Worm (Caenorhabditis elegans): ENCODE measurements around the gene VW02B12L.2.

VW02B12L.2 gene

ce11 chrII:11473525-11474181, 33.5 kb upstream of the VW02B12L.2 start, which contains the start of the genes metl-1 and W02B12.11 (continued):
- TF ChIP-seq F49E8.2 (tag; optimal IDR thresholded peaks at IDR 0.05; ENCODE audit: insufficient read depth) (peak; percentile 12), ztf-18 (tag; optimal IDR thresholded peaks at IDR 0.05) (peak; percentile 99), nhr-80 (tag; optimal IDR thresholded peaks at IDR 0.05) (peak; percentile 55), attf-3 (GFP tag; conservative IDR thresholded peaks at IDR 0.05) (peak; percentile 69), ZK185.1 (tag; optimal IDR thresholded peaks at IDR 0.05; ENCODE audit: poor library complexity, severe bottlenecking) (peak; percentile 69), Y56A3A.18 (GFP tag; IDR thresholded peaks at IDR 0.05) (peak; percentile 72; the same call in 1 of the 2 replicates), hmg-20 (GFP tag; IDR thresholded peaks at IDR 0.05) (peak; percentile 80), C06A6.2 (GFP tag; conservative IDR thresholded peaks at IDR 0.05) (peak; percentile 69), K12H6.12 (tag; optimal IDR thresholded peaks at IDR 0.05) (peak; percentile 23), unc-130 (GFP tag; optimal IDR thresholded peaks at IDR 0.05) (peak; percentile 8), madf-10 (tag; optimal IDR thresholded peaks at IDR 0.05) (peak; percentile 50), aptf-3 (GFP tag; IDR thresholded peaks at IDR 0.05) (no peak), mxl-1 (tag; optimal IDR thresholded peaks at IDR 0.05) (no peak), ceh-91 (GFP tag; IDR thresholded peaks at IDR 0.05) (peak; percentile 35; the same call in 1 of the 2 replicates), ceh-100 (GFP tag; IDR thresholded peaks at IDR 0.05) (peak; percentile 76), snpc-3.4 (tag; optimal IDR thresholded peaks at IDR 0.05) (peak; percentile 41), lin-26 (GFP tag; IDR thresholded peaks at IDR 0.05) (peak; percentile 59; the same call in 1 of the 2 replicates), lin-35 (GFP tag; optimal IDR thresholded peaks at IDR 0.05) (peak in 2 of 3 experiments; percentile 53 to 82), tbx-9 (tag; optimal IDR thresholded peaks at IDR 0.05; ENCODE audit: borderline replicate concordance) (no peak), F22D6.2 (tag; optimal IDR thresholded peaks at IDR 0.05) (peak; percentile 43), nhr-27 (tag; optimal IDR thresholded peaks at IDR 0.05) (no peak), zfh-2 (GFP tag; conservative IDR thresholded peaks at IDR 0.05) (peak; percentile 69; the same call in 1 of the 2 replicates), lin-40 (tag; optimal IDR thresholded peaks at IDR 0.05) (peak; percentile 88), ekl-4 (GFP tag; IDR thresholded peaks at IDR 0.05) (peak; percentile 92), egl-18 (GFP tag; IDR thresholded peaks at IDR 0.05) (0 out of 2 replicates have a peak, but pooled peaks have one; percentile 38), Y53G8AR.9 (GFP tag; conservative IDR thresholded peaks at IDR 0.05) (peak; percentile 93), F33H1.4 (GFP tag; IDR thresholded peaks at IDR 0.05) (peak; percentile 75), nfyb-1 (GFP tag; IDR thresholded peaks at IDR 0.05) (peak; percentile 87), C17E4.6 (GFP tag; IDR thresholded peaks at IDR 0.05) (peak; percentile 67; the same call in 1 of the 2 replicates), let-607 (tag; optimal IDR thresholded peaks at IDR 0.05) (peak in 1 of 2 experiments; percentile 57), ama-1 (optimal IDR thresholded peaks at IDR 0.05) (no peak), ama-1 (GFP tag; optimal IDR thresholded peaks at IDR 0.05) (no peak)

ce11 chrII:11472542-11472941, 32.4 kb upstream of the VW02B12L.2 start:
- TF ChIP-seq Y53F4B.3 (GFP tag; IDR thresholded peaks at IDR 0.05) (no peak), ceh-58 (GFP tag; IDR thresholded peaks at IDR 0.05) (no peak), repo-1 (tag; optimal IDR thresholded peaks at IDR 0.05) (no peak), xnd-1 (tag; optimal IDR thresholded peaks at IDR 0.05) (no peak), lin-40 (tag; optimal IDR thresholded peaks at IDR 0.05) (peak; percentile 21), F10E7.11 (tag; optimal IDR thresholded peaks at IDR 0.05) (no peak), F39B2.1 (GFP tag; IDR thresholded peaks at IDR 0.05) (no peak), snpc-4 (GFP tag; optimal IDR thresholded peaks at IDR 0.05) (no peak), snpc-4 (tag; optimal IDR thresholded peaks at IDR 0.05) (peak in 2 of 4 experiments; percentile 43 to 50), egl-18 (GFP tag; IDR thresholded peaks at IDR 0.05) (no peak), cebp-1 (GFP tag; IDR thresholded peaks at IDR 0.05) (peak; percentile 58; the same call in 1 of the 2 replicates), cebp-1 (tag; optimal IDR thresholded peaks at IDR 0.05) (peak; percentile 80), attf-5 (GFP tag; optimal IDR thresholded peaks at IDR 0.05) (peak; percentile 55), let-526 (GFP tag; IDR thresholded peaks at IDR 0.05) (no peak), nfyb-1 (GFP tag; IDR thresholded peaks at IDR 0.05) (0 out of 2 replicates have a peak, but pooled peaks have one; percentile 50), zim-3 (tag; optimal IDR thresholded peaks at IDR 0.05) (no peak), ztf-26 (tag; optimal IDR thresholded peaks at IDR 0.05) (peak; percentile 31), hrde-1 (tag; optimal IDR thresholded peaks at IDR 0.05; ENCODE audit: borderline replicate concordance) (no peak), lsl-1 (GFP tag; optimal IDR thresholded peaks at IDR 0.05) (no peak), nhr-80 (tag; optimal IDR thresholded peaks at IDR 0.05) (peak; percentile 89)

All from whole organism, young adult.